Fruit fly (Drosophila melanogaster) whole organism, pupa: ENCODE results near the gene Fit2.
A peak's percentile ranks its signal among the peaks of the same experiment; 100 is the strongest.

Experiments used
- CG10348 ChIP-seq: fragments of 200-800 bp; sonication (Bioruptor generic); IDR thresholded peaks from 2 replicates; pipeline ENCODE4 v1.3.6; 2022; ENCODE audit warnings: missing biosample characterization, missing genetic modification characterization
- CG12605 ChIP-seq: fragments of 200-800 bp; sonication (Bioruptor generic); IDR thresholded peaks from 2 replicates; pipeline ENCODE4 v1.3.6; 2022; ENCODE audit warnings: missing biosample characterization, missing genetic modification characterization
- CG13204 ChIP-seq: fragments of 200-800 bp; sonication (Bioruptor generic); optimal IDR thresholded peaks from 2 replicates; lab custom pipeline; 2018; ENCODE audit warnings: missing biosample characterization, mild to moderate bottlenecking, missing genetic modification characterization, moderate library complexity
- CG14655 ChIP-seq: fragments of 200-800 bp; sonication (Bioruptor generic); optimal IDR thresholded peaks from 3 replicates; lab custom pipeline; 2017; ENCODE audit warnings: mild to moderate bottlenecking, missing biosample characterization, missing genetic modification reagents, missing genetic modification characterization
- CG15710 ChIP-seq: fragments of 200-800 bp; sonication (Bioruptor generic); optimal IDR thresholded peaks from 2 replicates; lab custom pipeline; 2018; ENCODE audit warnings: missing biosample characterization, mild to moderate bottlenecking, missing genetic modification characterization, moderate library complexity
- CG17806 ChIP-seq: fragments of 200-800 bp; sonication (Bioruptor generic); optimal IDR thresholded peaks from 2 replicates; lab custom pipeline; 2018; ENCODE audit warnings: missing biosample characterization, mild to moderate bottlenecking, missing genetic modification characterization, moderate library complexity
- CG32121 ChIP-seq: fragments of 200-800 bp; sonication (Bioruptor generic); IDR thresholded peaks from 2 replicates; pipeline ENCODE4 v1.3.6; 2022; ENCODE audit warnings: missing biosample characterization, missing genetic modification characterization
- CG34367 ChIP-seq: fragments of 200-800 bp; sonication (Bioruptor generic); optimal IDR thresholded peaks from 2 replicates; lab custom pipeline; 2018; ENCODE audit warnings: missing biosample characterization, mild to moderate bottlenecking, missing genetic modification characterization
- CG4496 ChIP-seq: fragments of 200-800 bp; sonication (Bioruptor generic); IDR thresholded peaks from 3 replicates; pipeline ENCODE4 v1.3.6; 2022; ENCODE audit warnings: missing biosample characterization, missing genetic modification characterization
- CG8159 ChIP-seq: fragments of 200-800 bp; sonication (Bioruptor generic); optimal IDR thresholded peaks from 3 replicates; lab custom pipeline; 2018; ENCODE audit warnings: missing biosample characterization, mild to moderate bottlenecking, missing genetic modification characterization, moderate library complexity
- CG8301 ChIP-seq: fragments of 200-800 bp; sonication (Bioruptor generic); optimal IDR thresholded peaks from 2 replicates; lab custom pipeline; 2018; ENCODE audit warnings: missing biosample characterization, mild to moderate bottlenecking, missing genetic modification characterization
- CG9948 ChIP-seq: fragments of 200-800 bp; sonication (Bioruptor generic); optimal IDR thresholded peaks from 2 replicates; lab custom pipeline; 2018; ENCODE audit warnings: missing biosample characterization, mild to moderate bottlenecking, missing genetic modification characterization, moderate library complexity
- D1 ChIP-seq: fragments of 200-800 bp; sonication (Bioruptor generic); optimal IDR thresholded peaks from 2 replicates; lab custom pipeline; 2018; ENCODE audit warnings: missing biosample characterization, mild to moderate bottlenecking, missing genetic modification characterization, moderate library complexity
- EcR ChIP-seq: fragments of 200-800 bp; sonication (Bioruptor generic); optimal IDR thresholded peaks from 3 replicates; lab custom pipeline; 2019; ENCODE audit warnings: missing biosample characterization, missing genetic modification characterization, mild to moderate bottlenecking, moderate library complexity, missing genetic modification reagents
- Ets98B ChIP-seq: fragments of 200-800 bp; sonication (Bioruptor generic); IDR thresholded peaks from 2 replicates; pipeline ENCODE4 v1.3.6; 2022; ENCODE audit warnings: missing biosample characterization, missing genetic modification characterization
- Pif1A ChIP-seq: fragments of 200-800 bp; sonication (Bioruptor generic); optimal IDR thresholded peaks from 3 replicates; lab custom pipeline; 2016; ENCODE audit warnings: missing biosample characterization, missing genetic modification characterization
- Pif1B ChIP-seq: fragments of 200-800 bp; sonication (Bioruptor generic); optimal IDR thresholded peaks from 3 replicates; lab custom pipeline; 2016; ENCODE audit warnings: missing biosample characterization, missing genetic modification characterization
- Snoo ChIP-seq: fragments of 200-800 bp; sonication (Bioruptor generic); optimal IDR thresholded peaks from 3 replicates; lab custom pipeline; 2017; ENCODE audit warnings: missing biosample characterization, mild to moderate bottlenecking, missing genetic modification characterization, inconsistent platforms
- fd96Ca ChIP-seq: fragments of 200-800 bp; sonication (Bioruptor generic); IDR thresholded peaks from 3 replicates; pipeline ENCODE4 v1.3.6; 2022; ENCODE audit warnings: missing biosample characterization, missing genetic modification characterization
- gl ChIP-seq: fragments of 200-800 bp; sonication (Bioruptor generic); optimal IDR thresholded peaks from 2 replicates; lab custom pipeline; 2018; ENCODE audit warnings: missing biosample characterization, mild to moderate bottlenecking, missing genetic modification characterization
- rn ChIP-seq: fragments of 200-800 bp; sonication (Bioruptor generic); IDR thresholded peaks from 2 replicates; pipeline ENCODE4 v1.3.6; 2022; ENCODE audit warnings: missing biosample characterization, missing genetic modification characterization

The Fit2 gene

dm6 chr3L:17010492-17011303, 13.4 kb upstream of the Fit2 start:
- TF ChIP-seq CG15710 (tag; lab: Kevin White, UChicago) (peak; percentile 24), CG34367 (tag; lab: Kevin White, UChicago) (no peak), CG4496 (no peak; the same call in 2 of the 3 replicates), CG13204 (GFP tag; lab: Kevin White, UChicago) (peak; percentile 38), CG9948 (tag; lab: Kevin White, UChicago) (peak; percentile 23), Pif1B (no peak), fd96Ca (GFP tag; lab: Robert Waterston, UW) (peak; percentile 57; the same call in 2 of the 3 replicates), rn (GFP tag; lab: Robert Waterston, UW) (no peak), Snoo (tag; lab: Kevin White, UChicago) (peak; percentile 50), gl (tag; lab: Kevin White, UChicago) (no peak), CG14655 (GFP tag; lab: Kevin White, UChicago) (peak; percentile 35), EcR (peak; percentile 57), CG8159 (tag; lab: Kevin White, UChicago) (peak; percentile 49), CG17806 (tag; lab: Kevin White, UChicago) (no peak), CG32121 (GFP tag; lab: Robert Waterston, UW) (peak; percentile 56)

DNA sequence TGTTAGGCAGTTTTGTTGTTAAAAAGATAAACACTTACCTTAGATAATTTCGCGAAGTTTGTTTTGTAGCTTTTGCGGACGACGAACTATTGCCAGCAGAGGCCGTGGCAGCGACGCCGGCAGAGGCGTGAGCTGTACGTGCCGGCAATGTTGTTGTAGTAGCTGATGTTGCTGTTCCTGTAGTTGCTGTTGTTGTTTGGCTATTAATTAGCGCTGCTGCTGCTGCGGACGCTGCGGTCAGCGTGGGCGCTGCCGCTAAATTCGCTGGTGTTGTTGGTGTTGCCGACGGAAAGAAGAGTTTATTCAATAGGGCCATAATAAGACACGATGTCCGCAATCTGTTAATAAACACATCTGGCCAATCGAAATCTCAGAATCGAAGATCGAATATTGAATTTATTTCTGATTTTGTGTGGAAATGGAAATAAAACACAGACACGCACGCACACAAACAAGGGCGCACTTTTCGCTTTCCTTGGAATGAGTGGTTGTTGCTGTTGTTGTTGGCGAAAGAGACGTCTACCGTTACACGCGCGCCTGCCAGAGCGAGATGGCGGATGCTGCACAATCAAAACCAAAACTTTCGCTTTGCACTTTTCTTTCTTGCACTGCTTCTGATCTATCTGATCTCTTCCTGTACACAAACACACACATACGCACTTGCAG, 12.6 kb upstream of the Fit2 start:
- TF ChIP-seq CG12605 (no peak), CG14655 (GFP tag; lab: Kevin White, UChicago) (peak; percentile 51), Ets98B (GFP tag; lab: Robert Waterston, UW) (no peak), CG13204 (GFP tag; lab: Kevin White, UChicago) (peak; percentile 61), CG8301 (tag; lab: Kevin White, UChicago) (peak; percentile 37), CG4496 (peak; percentile 31; the same call in 1 of the 3 replicates), CG32121 (GFP tag; lab: Robert Waterston, UW) (0 out of 2 replicates have a peak, but pooled peaks have one; percentile 10)
- TF ChIP-seq, all 21 proteins: peak for 5

DNA sequence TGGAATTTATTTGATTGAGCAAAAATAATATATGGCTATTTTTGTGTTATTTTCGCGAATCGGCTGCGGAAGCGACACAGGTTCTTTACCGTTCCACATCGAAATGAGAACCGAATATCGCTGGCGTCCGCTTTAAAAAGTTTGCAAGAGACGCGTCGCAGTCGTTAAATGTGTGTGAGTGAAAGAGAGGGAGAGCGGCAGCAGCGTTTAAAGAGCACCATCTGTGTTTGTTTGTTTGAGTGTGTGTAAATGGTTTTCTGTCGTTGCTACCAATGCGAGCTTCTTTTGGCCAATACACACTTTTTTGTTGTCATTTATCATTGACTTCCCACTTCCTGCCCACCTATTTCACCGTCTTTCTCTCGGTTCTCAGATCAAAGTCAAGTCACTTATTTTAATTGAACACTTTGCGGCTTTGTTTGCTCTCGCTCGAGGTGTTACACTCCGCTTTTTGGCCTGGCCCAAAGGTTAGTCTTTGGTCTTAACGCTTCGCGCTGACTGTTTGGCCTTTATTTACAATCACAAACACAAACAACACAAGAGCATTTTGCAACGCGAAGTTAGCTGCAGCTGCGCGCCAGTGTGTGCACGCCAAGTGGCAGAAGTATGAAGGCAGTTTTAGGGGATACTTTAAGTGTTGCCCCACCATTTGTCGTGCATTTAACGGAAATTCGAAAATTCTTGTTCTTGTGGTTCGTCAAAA, 12.0 kb upstream of the Fit2 start, which contains the start of gene CG3764:
Gene CG3764, minus strand, starts transcription at position 549 of the 703 bp plus-strand sequence.
- TF ChIP-seq CG34367 (tag; lab: Kevin White, UChicago) (peak; percentile 47), CG9948 (tag; lab: Kevin White, UChicago) (no peak), CG14655 (GFP tag; lab: Kevin White, UChicago) (no peak), CG10348 (GFP tag; lab: Robert Waterston, UW) (no peak), fd96Ca (GFP tag; lab: Robert Waterston, UW) (no peak), CG12605 (0 out of 2 replicates have a peak, but pooled peaks have one; percentile 7), CG13204 (GFP tag; lab: Kevin White, UChicago) (peak; percentile 50), CG8159 (tag; lab: Kevin White, UChicago) (peak; percentile 49), EcR (peak; percentile 53), CG4496 (peak; percentile 36; the same call in 1 of the 3 replicates), Ets98B (GFP tag; lab: Robert Waterston, UW) (peak; percentile 29; the same call in 1 of the 2 replicates), Pif1A (GFP tag; lab: Kevin White, UChicago) (peak; percentile 53), rn (GFP tag; lab: Robert Waterston, UW) (no peak), Snoo (tag; lab: Kevin White, UChicago) (peak; percentile 69), CG17806 (tag; lab: Kevin White, UChicago) (peak; percentile 24), CG8301 (tag; lab: Kevin White, UChicago) (no peak), D1 (tag; lab: Kevin White, UChicago) (no peak), CG15710 (tag; lab: Kevin White, UChicago) (peak; percentile 59), Pif1B (no peak), CG32121 (GFP tag; lab: Robert Waterston, UW) (0 out of 2 replicates have a peak, but pooled peaks have one; percentile 8), gl (tag; lab: Kevin White, UChicago) (peak; percentile 46)

DNA sequence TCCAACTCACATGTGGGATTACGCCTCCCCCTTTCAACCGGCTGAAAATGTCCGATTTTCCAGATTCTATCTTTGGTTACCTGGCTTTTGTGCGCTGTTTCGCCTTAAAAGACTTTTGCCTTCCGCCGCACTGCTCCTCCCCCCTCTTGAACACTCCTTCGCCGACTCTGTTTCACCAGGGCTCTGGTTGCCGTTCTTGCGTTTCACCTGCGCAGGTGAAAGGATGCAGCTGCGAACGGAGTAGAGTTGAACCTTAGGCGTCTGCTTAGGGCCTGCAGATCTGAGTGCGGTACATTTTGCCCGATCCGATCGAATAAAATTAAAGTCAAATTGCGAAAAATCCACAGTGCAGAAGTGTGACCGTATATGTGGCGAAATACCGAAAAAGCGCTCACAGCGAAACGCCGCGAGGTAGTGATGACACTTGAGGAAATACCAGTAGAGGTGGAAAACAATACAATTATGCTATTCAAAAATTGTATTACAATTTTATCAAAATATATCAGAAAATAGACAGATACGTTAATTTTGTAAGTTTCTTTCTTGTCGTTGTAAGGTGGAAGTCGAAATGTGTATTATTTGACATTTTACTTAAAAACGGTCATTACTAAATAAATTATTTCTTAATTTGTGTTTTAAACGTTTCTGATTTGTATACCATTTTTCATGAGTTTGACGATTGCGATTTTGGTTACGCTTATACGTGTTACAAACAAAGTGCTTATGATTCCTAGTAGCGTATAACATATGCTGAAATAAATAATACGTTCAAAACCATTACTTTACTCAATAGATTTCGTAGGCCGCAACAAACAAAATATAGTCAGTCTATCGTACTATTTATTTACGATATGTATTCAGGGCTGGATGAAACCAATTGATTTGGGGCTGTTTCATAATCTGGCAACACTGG, 8.2 kb upstream of the Fit2 start, which contains the start of the genes CG6664 and CG7728:
Gene CG6664, minus strand, starts transcription at position 518 of the 913 bp plus-strand sequence.
Gene CG7728, plus strand, starts transcription at position 874 of the 913 bp plus-strand sequence.
- TF ChIP-seq CG32121 (GFP tag; lab: Robert Waterston, UW) = no peak
- TF ChIP-seq CG8159 (tag; lab: Kevin White, UChicago) = peak; percentile 63
- TF ChIP-seq CG10348 (GFP tag; lab: Robert Waterston, UW) = no peak
- TF ChIP-seq D1 (tag; lab: Kevin White, UChicago) = no peak
- peak; percentile 25 for TF ChIP-seq CG17806 (tag; lab: Kevin White, UChicago)
- TF ChIP-seq CG13204 (GFP tag; lab: Kevin White, UChicago) = no peak
- peak; percentile 44 for TF ChIP-seq CG15710 (tag; lab: Kevin White, UChicago)
- no peak for TF ChIP-seq EcR
- TF ChIP-seq CG14655 (GFP tag; lab: Kevin White, UChicago) = no peak
- TF ChIP-seq CG4496 = peak; percentile 57; the same call in 1 of the 3 replicates
- no peak for TF ChIP-seq Pif1B
- TF ChIP-seq gl (tag; lab: Kevin White, UChicago) = no peak
- TF ChIP-seq CG9948 (tag; lab: Kevin White, UChicago) = peak; percentile 15
- peak; percentile 23; the same call in 1 of the 2 replicates for TF ChIP-seq Ets98B (GFP tag; lab: Robert Waterston, UW)
- TF ChIP-seq CG34367 (tag; lab: Kevin White, UChicago) = peak; percentile 4
- peak; percentile 37; the same call in 1 of the 3 replicates for TF ChIP-seq fd96Ca (GFP tag; lab: Robert Waterston, UW)
- TF ChIP-seq rn (GFP tag; lab: Robert Waterston, UW) = no peak
- TF ChIP-seq Snoo (tag; lab: Kevin White, UChicago) = no peak
